Worm (Caenorhabditis elegans) whole organism, L4/young adult: ENCODE measurements around the gene nhr-199.
"Not testable (repeated sequence)": the region's sequence is repeated elsewhere in the genome, so short reads cannot be mapped to it uniquely, and the experiment has no call there.

Source experiments
- W03F9.2 ChIP-seq: fragments of 150-350 bp; optimal IDR thresholded peaks from 2 replicates; lab custom pipeline; 2014; ENCODE audit warnings: missing biosample characterization, missing genetic modification characterization
- dao-5 ChIP-seq: sonication (generic microtip); optimal IDR thresholded peaks from 2 replicates; lab custom pipeline; 2016; ENCODE audit warnings: missing genotype, missing genetic modification characterization, moderate library complexity, missing compliant biosample characterization
- him-1 ChIP-seq: sonication (generic microtip); optimal IDR thresholded peaks from 2 replicates; lab custom pipeline; 2016; ENCODE audit warnings: missing genotype, missing genetic modification reagents, missing genetic modification characterization, missing compliant biosample characterization

The nhr-199 gene

DNA sequence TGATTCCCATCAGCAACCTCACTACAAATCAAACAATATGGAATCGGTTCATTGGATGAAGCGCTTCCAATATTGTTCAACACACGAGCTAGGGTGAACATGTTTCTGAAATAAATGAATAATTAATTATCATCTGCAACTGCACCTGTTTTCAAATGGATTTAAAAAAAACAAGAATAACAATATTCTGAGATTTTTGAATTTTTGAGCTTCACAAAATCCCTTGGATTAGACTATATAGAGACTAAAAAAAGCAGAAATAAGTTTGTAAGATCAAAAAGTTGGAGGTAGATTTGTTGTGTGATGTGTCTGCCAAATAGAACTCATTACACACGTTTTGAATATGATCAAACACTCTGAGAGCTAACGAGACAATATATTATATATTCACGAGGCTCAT is at the start of gene nhr-199:
nhr-199 (minus strand) TSS at position 101 of the 400 bp plus-strand sequence.
- no peak for TF ChIP-seq him-1
- TF ChIP-seq W03F9.2 (tag; lab: Kevin White, UChicago) = no peak
- no peak for TF ChIP-seq dao-5

DNA sequence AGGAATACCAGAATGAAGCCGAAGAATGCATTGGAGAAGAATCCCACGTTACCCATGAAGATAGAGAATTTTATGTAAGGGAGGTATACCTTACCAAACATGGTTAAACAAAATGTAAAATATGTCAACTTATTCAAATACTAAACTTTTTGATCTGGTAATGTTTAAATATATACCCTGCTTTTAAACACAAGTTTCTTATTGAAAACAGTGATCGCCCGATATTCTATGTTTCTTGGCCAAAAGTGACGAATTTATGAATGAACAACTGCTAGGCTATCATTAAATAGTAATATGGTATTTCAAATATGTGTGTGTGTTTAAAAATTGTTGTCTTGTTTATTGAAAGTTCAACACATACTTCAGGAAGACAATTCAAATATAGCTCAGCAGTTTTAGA is 48.6 kb upstream of the nhr-199 start, which contains the start of gene T23D5.8:
T23D5.8 (minus strand) TSS at position 101 of the 400 bp plus-strand sequence.
- TF ChIP-seq W03F9.2 (tag; lab: Kevin White, UChicago); dao-5; him-1: not testable (repeated sequence)

DNA sequence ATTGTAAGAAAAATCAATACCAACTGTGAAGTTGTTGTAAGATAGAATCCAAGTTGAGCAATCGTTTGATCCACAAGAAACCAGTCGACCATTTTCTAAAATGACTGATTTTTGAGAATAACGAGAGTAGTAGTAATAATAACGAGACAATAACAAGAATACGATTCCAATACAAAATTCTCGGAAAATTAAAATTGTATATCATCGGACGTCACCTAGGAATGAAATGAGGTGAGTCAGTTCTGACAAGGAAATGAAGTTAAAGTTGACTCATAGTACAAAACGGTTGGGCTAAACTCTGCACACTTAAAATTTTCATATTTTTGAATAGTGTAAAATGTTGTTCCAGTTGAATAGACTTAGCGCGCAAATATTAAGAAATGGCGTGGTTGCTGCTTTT is 44.7 kb upstream of the nhr-199 start, which contains the start of gene str-19:
str-19 (minus strand) TSS at position 101 of the 400 bp plus-strand sequence.
- not testable (repeated sequence) for TF ChIP-seq him-1; W03F9.2 (tag; lab: Kevin White, UChicago); dao-5

DNA sequence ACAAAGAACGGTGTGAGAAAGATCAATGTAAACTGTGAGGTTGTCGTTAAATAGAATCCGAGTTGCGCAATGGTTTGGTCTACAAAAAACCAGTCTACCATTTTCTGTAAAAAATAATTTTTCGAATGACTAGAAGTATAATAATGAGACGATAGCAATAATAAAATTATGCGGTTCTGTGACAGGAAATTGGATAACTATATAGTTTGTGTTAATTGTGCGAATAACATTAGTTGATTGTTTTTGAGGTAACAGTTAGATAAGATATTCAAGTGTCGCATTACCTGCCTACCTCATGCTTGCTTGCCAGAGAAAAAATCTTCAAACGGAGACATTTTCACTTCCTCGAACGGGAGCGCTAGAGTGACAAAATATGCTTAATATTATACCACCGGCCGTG is 42.2 kb upstream of the nhr-199 start, which contains the start of gene str-18:
str-18 (minus strand) TSS at position 101 of the 400 bp plus-strand sequence.
- TF ChIP-seq dao-5 (no peak), W03F9.2 (tag; lab: Kevin White, UChicago) (no peak), him-1 (no peak)

DNA sequence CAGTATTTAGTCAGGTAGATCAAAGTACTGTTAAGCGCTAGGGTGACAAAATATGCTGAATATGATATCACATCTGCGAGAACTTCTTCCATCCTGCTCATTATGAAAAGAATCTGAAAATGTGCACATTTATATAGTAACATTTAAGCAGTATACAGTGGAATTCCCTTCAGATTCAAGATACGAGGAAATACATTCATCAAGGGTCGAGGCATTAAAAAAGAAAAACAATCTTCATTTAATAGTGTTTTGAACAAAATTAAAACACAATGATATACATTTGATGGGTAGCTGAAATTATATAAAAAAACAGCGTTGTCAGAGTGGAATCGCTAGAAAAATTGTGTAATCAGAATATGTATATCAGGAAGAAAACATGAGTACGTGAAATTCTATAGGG is 36.0 kb upstream of the nhr-199 start, which contains the start of gene str-27:
str-27 (minus strand) TSS at position 101 of the 400 bp plus-strand sequence.
- TF ChIP-seq him-1 = no peak
- no peak for TF ChIP-seq W03F9.2 (tag; lab: Kevin White, UChicago)
- no peak for TF ChIP-seq dao-5

DNA sequence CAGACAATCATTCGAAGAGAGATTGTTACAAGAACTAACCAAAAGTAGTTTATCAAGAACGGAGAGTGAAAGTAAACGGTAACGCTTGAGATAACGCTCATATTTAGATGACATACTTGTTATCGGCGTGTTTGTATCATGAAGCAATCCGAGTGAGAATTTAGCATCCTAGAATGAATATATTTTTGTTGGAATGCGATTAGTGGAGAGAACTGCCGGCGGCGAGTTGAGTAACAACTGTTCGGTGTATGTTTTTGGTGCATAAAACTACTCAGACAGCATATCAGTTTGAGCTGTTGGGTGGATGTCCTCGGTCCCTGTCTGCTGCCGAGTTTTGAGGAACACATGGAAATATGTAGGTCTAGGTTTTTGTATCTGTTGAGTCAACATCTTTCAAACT is 33.9 kb upstream of the nhr-199 start, which contains the start of gene T23D5.3:
T23D5.3 (minus strand) TSS at position 101 of the 400 bp plus-strand sequence.
- TF ChIP-seq him-1 = no peak
- TF ChIP-seq dao-5 = no peak
- no peak for TF ChIP-seq W03F9.2 (tag; lab: Kevin White, UChicago)

DNA sequence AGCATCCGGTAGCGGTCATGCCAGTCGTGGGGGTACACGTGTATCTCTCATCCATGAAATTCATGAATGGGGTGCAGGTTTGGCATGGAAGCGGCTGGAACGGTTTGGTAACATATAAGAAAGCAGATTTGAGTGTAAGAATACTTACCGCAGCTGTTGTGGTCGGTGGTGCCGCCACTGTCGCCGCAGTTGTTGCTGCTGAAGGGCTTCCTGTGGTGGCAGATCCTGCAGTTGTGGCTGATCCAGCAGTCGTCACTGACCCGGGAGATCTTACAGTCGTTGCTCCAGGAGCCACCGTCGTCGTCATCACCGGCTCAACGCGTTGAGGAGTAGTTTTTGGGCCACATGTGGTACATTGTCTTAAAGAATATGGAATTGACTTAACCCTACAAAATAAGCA is 33.3 kb upstream of the nhr-199 start:
- TF ChIP-seq dao-5 (no peak), W03F9.2 (tag; lab: Kevin White, UChicago) (no peak), him-1 (no peak)

DNA sequence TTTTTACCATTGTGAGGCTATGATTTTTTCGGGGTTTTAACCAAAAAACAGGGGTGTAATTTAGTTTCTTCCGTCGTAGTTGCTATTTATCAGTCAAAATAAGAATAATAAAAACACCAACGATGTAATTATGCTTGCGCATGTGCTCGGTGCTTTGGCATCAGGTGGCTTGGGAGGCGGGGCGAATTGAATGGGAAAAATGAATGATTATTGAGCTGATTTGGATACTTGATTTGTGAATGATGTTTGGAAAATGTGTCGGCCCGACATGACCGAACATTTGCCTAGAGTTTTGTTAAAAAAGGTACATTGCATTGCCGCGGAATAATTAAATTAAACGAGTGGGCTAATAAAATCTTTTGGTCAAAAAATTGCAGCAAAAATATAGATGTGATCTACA is 32.5 kb upstream of the nhr-199 start, which contains the start of gene str-38:
str-38 (minus strand) TSS at position 101 of the 400 bp plus-strand sequence.
- TF ChIP-seq W03F9.2 (tag; lab: Kevin White, UChicago) (no peak), dao-5 (no peak), him-1 (no peak)

DNA sequence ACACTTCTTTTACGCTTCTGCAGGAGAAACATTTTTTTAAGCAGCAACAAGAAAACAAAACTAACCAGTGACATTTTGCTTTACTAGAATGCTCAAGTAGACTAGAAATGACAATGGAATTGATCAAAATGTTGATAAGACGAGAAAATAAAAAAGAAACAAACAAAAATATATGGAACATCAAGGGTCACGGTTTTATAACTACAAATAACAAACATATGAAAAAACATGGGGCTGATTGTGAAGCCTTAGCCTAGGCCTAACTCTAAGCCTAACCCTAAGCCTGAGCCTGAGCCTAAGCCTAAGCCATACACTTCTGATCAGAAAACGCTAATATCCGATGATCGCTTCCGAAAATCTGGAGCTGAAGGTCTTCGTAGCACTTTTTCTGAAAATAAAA is 30.8 kb upstream of the nhr-199 start, which contains the start of gene Y6E2A.10:
Y6E2A.10 (minus strand) TSS at position 101 of the 400 bp plus-strand sequence.
- TF ChIP-seq him-1 = no peak
- no peak for TF ChIP-seq dao-5
- TF ChIP-seq W03F9.2 (tag; lab: Kevin White, UChicago) = no peak

DNA sequence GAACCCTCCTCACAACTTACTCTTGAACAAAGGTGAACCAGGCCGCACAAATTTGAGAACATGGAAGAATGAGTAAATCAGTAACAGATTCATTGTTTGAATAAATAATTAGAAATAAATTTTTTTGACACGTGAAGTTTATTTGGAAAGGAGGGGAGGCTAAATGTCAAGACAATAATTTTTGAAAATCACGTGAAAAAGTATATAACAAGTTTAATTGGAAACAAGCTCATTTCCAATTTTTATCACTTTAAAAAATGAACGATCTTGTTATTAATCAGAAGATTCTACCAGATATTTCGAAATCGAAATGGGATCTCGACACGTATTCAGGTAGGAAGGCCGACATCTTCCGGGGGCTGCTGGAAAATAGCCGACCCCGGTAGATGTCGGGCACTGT is 26.9 kb upstream of the nhr-199 start, which contains the start of the genes irld-57 and sfxn-1.3:
irld-57 (minus strand) TSS at position 101 of the 400 bp plus-strand sequence.
sfxn-1.3 (plus strand) TSS at position 232 of the 400 bp plus-strand sequence.
- TF ChIP-seq him-1 (no peak), dao-5 (no peak), W03F9.2 (tag; lab: Kevin White, UChicago) (no peak)

DNA sequence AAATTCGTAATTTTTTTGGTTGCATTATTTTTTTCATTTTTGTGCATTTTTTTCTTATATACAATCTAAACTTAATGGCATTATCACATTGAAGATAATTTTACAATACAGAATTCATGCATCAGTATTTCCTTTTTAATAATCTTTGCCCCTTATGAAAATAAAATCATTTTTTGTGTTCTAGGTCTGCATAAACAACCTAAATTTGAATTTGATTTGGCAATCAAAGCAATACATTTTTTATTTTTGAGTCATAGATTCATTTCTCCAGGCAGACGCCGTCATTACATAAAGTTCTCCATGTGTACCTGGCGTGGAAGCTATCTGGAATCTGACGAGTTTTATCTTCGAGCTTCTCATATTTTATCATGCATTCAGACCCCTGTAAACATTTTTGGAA is 22.2 kb upstream of the nhr-199 start, which contains the start of gene srh-140:
srh-140 (plus strand) TSS at position 301 of the 400 bp plus-strand sequence.
- no peak for TF ChIP-seq him-1
- TF ChIP-seq W03F9.2 (tag; lab: Kevin White, UChicago) = no peak
- TF ChIP-seq dao-5 = no peak

DNA sequence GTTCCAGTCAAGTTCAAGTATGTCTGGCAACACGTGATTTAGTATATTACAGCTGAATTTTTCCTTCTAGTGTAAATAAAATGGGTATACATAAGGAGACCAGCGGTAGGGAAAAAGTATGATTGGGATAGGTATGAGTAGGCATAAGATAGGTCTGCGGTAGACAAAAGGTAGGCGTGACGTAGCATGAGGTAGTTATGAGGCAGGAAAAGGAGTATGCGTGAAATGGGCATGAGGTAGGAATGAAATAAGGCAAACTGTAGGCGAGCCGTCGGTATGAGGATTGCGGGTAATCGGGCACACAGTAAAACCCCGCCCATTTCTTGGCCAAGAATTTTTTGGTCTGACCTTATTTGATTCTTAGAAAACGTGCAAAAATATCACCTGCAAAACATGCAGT is 21.7 kb upstream of the nhr-199 start:
- no peak for TF ChIP-seq W03F9.2 (tag; lab: Kevin White, UChicago)
- no peak for TF ChIP-seq him-1
- no peak for TF ChIP-seq dao-5

DNA sequence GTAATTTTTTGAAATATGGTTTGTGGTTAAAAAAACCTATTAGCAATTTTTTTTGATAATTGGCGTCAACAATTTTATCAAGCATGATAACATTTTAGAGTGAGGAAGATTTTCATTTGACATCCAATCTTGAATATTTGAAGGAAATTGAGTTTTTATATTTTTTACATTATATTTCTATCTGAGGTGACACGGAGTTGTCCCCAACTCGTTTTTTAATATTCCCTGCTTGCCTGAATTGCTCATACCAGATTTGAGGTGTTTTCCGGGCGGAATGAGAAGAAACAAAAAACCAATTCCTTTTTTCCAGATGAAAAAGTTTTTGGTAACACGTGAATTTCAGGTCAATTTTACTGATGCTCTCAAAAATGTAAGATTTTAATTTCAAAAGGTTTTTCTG is 19.9 kb upstream of the nhr-199 start, which contains the start of gene Y6E2A.7:
Y6E2A.7 (plus strand) TSS at position 301 of the 400 bp plus-strand sequence.
- TF ChIP-seq W03F9.2 (tag; lab: Kevin White, UChicago) = no peak
- TF ChIP-seq him-1 = no peak
- no peak for TF ChIP-seq dao-5

DNA sequence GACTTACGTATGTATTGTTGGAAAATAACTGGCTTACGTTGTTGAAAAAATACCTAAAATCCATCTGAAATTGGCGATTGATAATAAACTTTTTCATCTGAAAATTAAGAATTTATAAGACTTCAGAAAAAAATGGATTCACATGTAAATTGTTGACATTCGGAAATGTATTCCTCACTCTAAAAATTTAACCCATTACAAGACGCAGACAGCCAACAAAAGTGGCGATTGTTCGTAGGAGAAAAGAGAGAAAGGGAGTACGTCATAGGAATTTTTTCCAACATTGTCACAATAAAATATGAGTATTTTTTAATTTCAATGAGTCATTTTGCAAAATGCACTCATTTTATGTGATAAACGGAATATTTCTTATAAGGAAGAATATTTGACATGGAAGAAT is 18.9 kb upstream of the nhr-199 start, which contains the start of gene Y6E2A.5:
Y6E2A.5 (minus strand) TSS at position 101 of the 400 bp plus-strand sequence.
- TF ChIP-seq W03F9.2 (tag; lab: Kevin White, UChicago) (no peak), him-1 (no peak), dao-5 (no peak)

DNA sequence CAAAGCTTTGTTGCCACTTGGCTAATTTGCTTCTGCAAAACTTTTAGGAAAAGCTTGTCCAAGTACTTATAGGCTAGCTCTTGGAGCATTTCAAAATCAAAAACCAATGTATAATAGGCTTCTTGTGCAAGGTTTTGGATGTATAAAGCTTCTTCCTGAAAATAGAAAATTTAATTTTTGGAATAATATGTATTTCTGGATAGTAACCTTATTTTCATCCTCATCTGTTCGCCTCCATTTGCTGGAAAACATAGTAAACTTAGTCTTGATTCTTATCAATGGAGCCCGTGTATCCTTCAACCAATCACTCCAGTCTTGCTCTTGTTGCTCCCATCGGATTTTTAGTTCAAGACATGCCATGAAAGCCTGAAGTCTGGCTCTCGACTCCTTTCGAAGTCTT is 17.0 kb upstream of the nhr-199 start, which contains the start of gene Y6E2A.4:
Y6E2A.4 (minus strand) TSS at position 101 of the 400 bp plus-strand sequence.
- TF ChIP-seq dao-5 (no peak), him-1 (no peak), W03F9.2 (tag; lab: Kevin White, UChicago) (no peak)
